Worm (Caenorhabditis elegans): ENCODE results near the gene C16D9.8.

Gene C16D9.8

ce11 chrV:8269878-8270277, 6.5 kb upstream of the C16D9.8 start:
- no peak for TF ChIP-seq ceh-2 (tag; optimal IDR thresholded peaks at IDR 0.05)
- no peak for TF ChIP-seq hlh-8 (tag; optimal IDR thresholded peaks at IDR 0.05)
- TF ChIP-seq unc-42 (tag; optimal IDR thresholded peaks at IDR 0.05): no peak
- no peak for TF ChIP-seq Y22D7AL.16 (tag; optimal IDR thresholded peaks at IDR 0.05)
- no peak for TF ChIP-seq K09A11.1 (tag; optimal IDR thresholded peaks at IDR 0.05; ENCODE audit: insufficient read depth)
- TF ChIP-seq che-1 (tag; optimal IDR thresholded peaks at IDR 0.05): no peak

- TF ChIP-seq pqm-1 (tag; optimal IDR thresholded peaks at IDR 0.05) (peak; percentile 2), ceh-6 (GFP tag; optimal IDR thresholded peaks at IDR 0.05) (no peak), elt-2 (tag; optimal IDR thresholded peaks at IDR 0.05) (peak; percentile 46)
These were observed 5.5 kb upstream of the C16D9.8 start, which contains the start of the genes asp-6 and asp-12 for ce11 chrV:8268902-8269301. TSS of gene asp-6 (minus strand) at chrV:8268937. TSS of gene asp-12 (plus strand) at chrV:8269210.

- no peak for TF ChIP-seq che-1 (tag; optimal IDR thresholded peaks at IDR 0.05)
- TF ChIP-seq pqm-1 (tag; optimal IDR thresholded peaks at IDR 0.05): no peak
- TF ChIP-seq ceh-19 (GFP tag; optimal IDR thresholded peaks at IDR 0.05): no peak
- TF ChIP-seq elt-2 (tag; optimal IDR thresholded peaks at IDR 0.05): peak; percentile 77
- TF ChIP-seq tbx-2 (tag; optimal IDR thresholded peaks at IDR 0.05): no peak
- no peak for TF ChIP-seq hlh-30 (tag; optimal IDR thresholded peaks at IDR 0.05; ENCODE audit: insufficient read depth)
- TF ChIP-seq unc-42 (tag; optimal IDR thresholded peaks at IDR 0.05): no peak
- TF ChIP-seq sox-4 (tag; optimal IDR thresholded peaks at IDR 0.05): no peak
- TF ChIP-seq C38D4.7 (GFP tag; optimal IDR thresholded peaks at IDR 0.05): no peak
These were observed 3.9 kb upstream of the C16D9.8 start for ce11 chrV:8267275-8267674.

ce11 chrV:8266232-8266631, 2.9 kb upstream of the C16D9.8 start, which contains the start of gene F21F8.5:
TSS of gene F21F8.5 (minus strand) at chrV:8266332.
- TF ChIP-seq sox-2 (GFP tag; IDR thresholded peaks at IDR 0.05) (no peak), unc-55 (GFP tag; optimal IDR thresholded peaks at IDR 0.05) (no peak)

- no peak for TF ChIP-seq lin-11 (tag; optimal IDR thresholded peaks at IDR 0.05)
These were observed 575 bp upstream of the C16D9.8 start, which contains the start of gene C16D9.9 for ce11 chrV:8263941-8264340. TSS of gene C16D9.9 (plus strand) at chrV:8264241.

- TF ChIP-seq sox-2 (GFP tag; IDR thresholded peaks at IDR 0.05) (no peak), pag-3 (tag; optimal IDR thresholded peaks at IDR 0.05; ENCODE audit: borderline replicate concordance) (no peak), ceh-45 (GFP tag; IDR thresholded peaks at IDR 0.05) (no peak), tbx-7 (tag; optimal IDR thresholded peaks at IDR 0.05) (no peak), eyg-1 (tag; optimal IDR thresholded peaks at IDR 0.05) (no peak), nhr-11 (tag; optimal IDR thresholded peaks at IDR 0.05) (no peak), hlh-8 (tag; optimal IDR thresholded peaks at IDR 0.05) (no peak), ceh-30 (tag; optimal IDR thresholded peaks at IDR 0.05) (no peak), ceh-18 (tag; optimal IDR thresholded peaks at IDR 0.05) (no peak), ceh-22 (tag; optimal IDR thresholded peaks at IDR 0.05) (no peak), unc-55 (GFP tag; optimal IDR thresholded peaks at IDR 0.05) (no peak), syd-9 (tag; optimal IDR thresholded peaks at IDR 0.05) (no peak), lim-6 (tag; optimal IDR thresholded peaks at IDR 0.05) (no peak), unc-42 (tag; optimal IDR thresholded peaks at IDR 0.05) (no peak), elt-2 (tag; optimal IDR thresholded peaks at IDR 0.05) (no peak), tbx-2 (tag; optimal IDR thresholded peaks at IDR 0.05) (no peak)
These were observed 1.2 kb downstream of the C16D9.8 start for ce11 chrV:8262212-8262611.

ce11 chrV:8259016-8259415, 4.3 kb downstream of the C16D9.8 start, which contains the start of gene C16D9.1:
TSS of gene C16D9.1 (plus strand) at chrV:8259316.
- TF ChIP-seq unc-86 (tag; optimal IDR thresholded peaks at IDR 0.05): no peak
- no peak for TF ChIP-seq lim-6 (tag; optimal IDR thresholded peaks at IDR 0.05)
- no peak for TF ChIP-seq pat-9 (tag; optimal IDR thresholded peaks at IDR 0.05)
- no peak for TF ChIP-seq ceh-30 (tag; optimal IDR thresholded peaks at IDR 0.05)
- no peak for TF ChIP-seq unc-3 (GFP tag; conservative IDR thresholded peaks at IDR 0.05)
- TF ChIP-seq unc-3 (tag; optimal IDR thresholded peaks at IDR 0.05): no peak
- TF ChIP-seq ceh-19 (GFP tag; optimal IDR thresholded peaks at IDR 0.05): no peak
- TF ChIP-seq pha-4 (tag; optimal IDR thresholded peaks at IDR 0.05): no peak
- no peak for TF ChIP-seq hlh-30 (tag; optimal IDR thresholded peaks at IDR 0.05; ENCODE audit: insufficient read depth)

Data from whole organism, late embryonic.